Fruit fly (Drosophila melanogaster): Measurements from ENCODE around the gene CG34150.

The CG34150 gene

DNA sequence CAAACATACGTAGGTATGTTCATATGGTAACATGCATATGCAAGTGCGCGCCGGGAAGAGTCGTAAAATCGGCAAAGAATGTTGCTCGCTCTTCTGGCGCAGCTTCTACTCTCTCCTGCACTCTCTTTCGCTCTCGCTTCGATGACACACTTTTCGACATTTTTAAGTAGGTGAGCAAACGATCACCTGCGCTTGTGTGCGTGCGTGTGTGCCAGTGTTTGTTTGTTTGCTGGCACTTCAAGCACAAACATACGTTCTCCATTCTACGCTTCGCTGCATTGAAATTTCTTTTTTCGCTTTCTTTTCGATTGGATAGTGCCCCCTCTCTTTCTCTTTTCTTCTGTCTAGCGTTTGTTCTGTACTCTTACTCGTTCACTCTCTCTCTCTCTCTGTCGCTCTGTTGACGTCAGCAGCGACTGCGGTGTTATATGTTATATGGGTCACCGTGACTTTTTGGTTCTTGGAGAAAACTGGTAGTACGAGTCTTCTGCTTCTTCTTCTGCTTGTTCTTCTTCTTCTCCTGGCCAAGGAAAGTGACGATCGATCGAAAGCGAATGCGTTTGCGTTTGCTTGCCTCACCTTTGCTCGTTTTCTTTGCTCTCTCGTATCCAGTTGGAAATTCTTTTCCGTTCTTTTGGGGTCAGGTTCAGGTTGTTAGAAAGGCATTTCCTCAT lies 46.3 kb upstream of the CG34150 start (continued):
- TF ChIP-seq Max (GFP tag; optimal IDR thresholded peaks at IDR 0.05) (no peak), gsb-n (tag; optimal IDR thresholded peaks at IDR 0.05) (peak; percentile 47), HHEX (GFP tag; optimal IDR thresholded peaks at IDR 0.05) (no peak), CG18619 (GFP tag; optimal IDR thresholded peaks at IDR 0.05) (no peak), btn (GFP tag; optimal IDR thresholded peaks at IDR 0.05) (no peak), Dll (GFP tag; IDR thresholded peaks at IDR 0.05; ENCODE audit: partially characterized antibody) (no peak), CG4820 (GFP tag; optimal IDR thresholded peaks at IDR 0.05) (no peak), hkb (optimal IDR thresholded peaks at IDR 0.05) (no peak), hkb (GFP tag; IDR thresholded peaks at IDR 0.05) (no peak), CG15601 (tag; optimal IDR thresholded peaks at IDR 0.05) (peak; percentile 11), NK7.1 (GFP tag; optimal IDR thresholded peaks at IDR 0.05) (no peak), CG17802 (tag; optimal IDR thresholded peaks at IDR 0.05) (no peak), sens-2 (GFP tag; IDR thresholded peaks at IDR 0.05) (no peak), CG6272 (GFP tag; IDR thresholded peaks at IDR 0.05) (no peak), trem (tag; optimal IDR thresholded peaks at IDR 0.05) (peak; percentile 27), CG43689 (GFP tag; IDR thresholded peaks at IDR 0.05) (no peak), az2 (GFP tag; optimal IDR thresholded peaks at IDR 0.05) (no peak), MESR4 (GFP tag; optimal IDR thresholded peaks at IDR 0.05) (no peak), croc (GFP tag; conservative IDR thresholded peaks at IDR 0.05) (no peak), vnd (GFP tag; IDR thresholded peaks at IDR 0.05; ENCODE audit: partially characterized antibody) (no peak), CG1024 (GFP tag; IDR thresholded peaks at IDR 0.05) (no peak), CG3995 (GFP tag; optimal IDR thresholded peaks at IDR 0.05) (peak; percentile 65), BEAF-32 (GFP tag; optimal IDR thresholded peaks at IDR 0.05) (no peak), kah (GFP tag; optimal IDR thresholded peaks at IDR 0.05) (no peak), Ets97D (GFP tag; optimal IDR thresholded peaks at IDR 0.05) (no peak), CG30020 (tag; optimal IDR thresholded peaks at IDR 0.05) (no peak), HmgZ (tag; optimal IDR thresholded peaks at IDR 0.05) (no peak), CG10979 (tag; optimal IDR thresholded peaks at IDR 0.05) (peak; percentile 2), Scr (GFP tag; IDR thresholded peaks at IDR 0.05; ENCODE audit: partially characterized antibody) (no peak), dan (GFP tag; IDR thresholded peaks at IDR 0.05) (no peak), phol (tag; optimal IDR thresholded peaks at IDR 0.05) (no peak), sqz (GFP tag; optimal IDR thresholded peaks at IDR 0.05) (peak; percentile 40), CG10147 (GFP tag; optimal IDR thresholded peaks at IDR 0.05) (no peak), CG12744 (GFP tag; optimal IDR thresholded peaks at IDR 0.05) (no peak), Oaz (GFP tag; IDR thresholded peaks at IDR 0.05) (no peak), CG6683 (GFP tag; optimal IDR thresholded peaks at IDR 0.05) (no peak), CG14860 (GFP tag; IDR thresholded peaks at IDR 0.05; ENCODE audit: partially characterized antibody) (no peak), H2.0 (GFP tag; IDR thresholded peaks at IDR 0.05) (no peak), YL-1 (GFP tag; optimal IDR thresholded peaks at IDR 0.05) (no peak), bigmax (GFP tag; optimal IDR thresholded peaks at IDR 0.05) (no peak), ro (GFP tag; IDR thresholded peaks at IDR 0.05) (no peak), PHDP (tag; optimal IDR thresholded peaks at IDR 0.05) (no peak), otp (GFP tag; IDR thresholded peaks at IDR 0.05) (no peak), Stat92E (GFP tag; optimal IDR thresholded peaks at IDR 0.05) (no peak), lola (GFP tag; optimal IDR thresholded peaks at IDR 0.05) (peak in 1 of 3 experiments; percentile 64), CG12219 (GFP tag; optimal IDR thresholded peaks at IDR 0.05) (no peak), Mad (GFP tag; optimal IDR thresholded peaks at IDR 0.05) (no peak), dmrt11E (tag; optimal IDR thresholded peaks at IDR 0.05) (peak; percentile 26), tgo (GFP tag; IDR thresholded peaks at IDR 0.05) (no peak), zen (tag; optimal IDR thresholded peaks at IDR 0.05) (no peak)

Measured in whole organism, embryonic.